Worm (Caenorhabditis elegans): Measurements from ENCODE around the gene hsb-1.

hsb-1 gene

ce11 chrIV:12567176-12567892 is at the start of gene hsb-1, which contains the start of gene let-99:
Gene hsb-1, minus strand, starts transcription at chrIV:12567226.
Gene let-99, plus strand, starts transcription at chrIV:12567842.
- no peak for TF ChIP-seq lim-6 (tag; optimal IDR thresholded peaks at IDR 0.05)
- peak; percentile 5 for TF ChIP-seq hlh-8 (tag; optimal IDR thresholded peaks at IDR 0.05)
- TF ChIP-seq unc-55 (GFP tag; optimal IDR thresholded peaks at IDR 0.05), result peak; percentile 36
- TF ChIP-seq ceh-24 (tag; optimal IDR thresholded peaks at IDR 0.05), result no peak
- no peak for TF ChIP-seq ceh-22 (tag; optimal IDR thresholded peaks at IDR 0.05)
- peak; percentile 3 for TF ChIP-seq ceh-48 (tag; optimal IDR thresholded peaks at IDR 0.05)
- peak; percentile 34 for TF ChIP-seq ceh-31 (tag; optimal IDR thresholded peaks at IDR 0.05)
- TF ChIP-seq tbx-2 (tag; optimal IDR thresholded peaks at IDR 0.05), result peak; percentile 1
- peak; percentile 35 for TF ChIP-seq unc-42 (tag; optimal IDR thresholded peaks at IDR 0.05)
- TF ChIP-seq C08G9.2 (tag; optimal IDR thresholded peaks at IDR 0.05), result no peak
- peak; percentile 47 for TF ChIP-seq nfya-1 (tag; optimal IDR thresholded peaks at IDR 0.05)

ce11 chrIV:12615122-12615745 is 48.2 kb upstream of the hsb-1 start:
- TF ChIP-seq ceh-45 (GFP tag; IDR thresholded peaks at IDR 0.05) (no peak), ahr-1 (tag; optimal IDR thresholded peaks at IDR 0.05) (no peak), fax-1 (tag; optimal IDR thresholded peaks at IDR 0.05) (no peak), ref-2 (tag; optimal IDR thresholded peaks at IDR 0.05) (peak; percentile 0), unc-55 (GFP tag; optimal IDR thresholded peaks at IDR 0.05) (peak; percentile 28), fkh-6 (tag; optimal IDR thresholded peaks at IDR 0.05) (peak; percentile 24), tbx-2 (tag; optimal IDR thresholded peaks at IDR 0.05) (peak; percentile 61), lim-6 (tag; optimal IDR thresholded peaks at IDR 0.05) (no peak), ceh-18 (tag; optimal IDR thresholded peaks at IDR 0.05) (peak; percentile 15), nfya-1 (tag; optimal IDR thresholded peaks at IDR 0.05) (peak; percentile 21), dve-1 (tag; optimal IDR thresholded peaks at IDR 0.05) (peak; percentile 0), ceh-30 (tag; optimal IDR thresholded peaks at IDR 0.05) (no peak), ceh-22 (tag; optimal IDR thresholded peaks at IDR 0.05) (no peak)

ce11 chrIV:12614624-12615023 is 47.6 kb upstream of the hsb-1 start, which contains the start of gene efa-6:
Gene efa-6, minus strand, starts transcription at chrIV:12614724.
- TF ChIP-seq pros-1 (tag; optimal IDR thresholded peaks at IDR 0.05), result no peak
- TF ChIP-seq zip-5 (tag; optimal IDR thresholded peaks at IDR 0.05), result no peak
- TF ChIP-seq lin-11 (tag; optimal IDR thresholded peaks at IDR 0.05), result no peak
- TF ChIP-seq ceh-14 (tag; optimal IDR thresholded peaks at IDR 0.05), result no peak
- TF ChIP-seq K09A11.1 (tag; optimal IDR thresholded peaks at IDR 0.05; ENCODE audit: insufficient read depth), result no peak

- TF ChIP-seq tbx-2 (tag; optimal IDR thresholded peaks at IDR 0.05), result no peak
- TF ChIP-seq lim-6 (tag; optimal IDR thresholded peaks at IDR 0.05), result no peak
- no peak for TF ChIP-seq hlh-30 (tag; optimal IDR thresholded peaks at IDR 0.05; ENCODE audit: insufficient read depth)
- no peak for TF ChIP-seq lin-11 (tag; optimal IDR thresholded peaks at IDR 0.05)
- TF ChIP-seq hlh-15 (tag; optimal IDR thresholded peaks at IDR 0.05), result no peak
- TF ChIP-seq ceh-24 (tag; optimal IDR thresholded peaks at IDR 0.05), result no peak
- no peak for TF ChIP-seq unc-55 (GFP tag; optimal IDR thresholded peaks at IDR 0.05)
- no peak for TF ChIP-seq hlh-13 (GFP tag; optimal IDR thresholded peaks at IDR 0.05)
- no peak for TF ChIP-seq T23F11.4 (GFP tag; optimal IDR thresholded peaks at IDR 0.05)
- no peak for TF ChIP-seq hlh-8 (tag; optimal IDR thresholded peaks at IDR 0.05)
- TF ChIP-seq eyg-1 (tag; optimal IDR thresholded peaks at IDR 0.05), result no peak
- TF ChIP-seq ceh-48 (tag; optimal IDR thresholded peaks at IDR 0.05), result no peak
- TF ChIP-seq pros-1 (tag; optimal IDR thresholded peaks at IDR 0.05), result no peak
Measured at ce11 chrIV:12605401-12605800, 38.4 kb upstream of the hsb-1 start, which contains the start of gene Y55D9A.2. Gene Y55D9A.2, minus strand, starts transcription at chrIV:12605431.

- no peak for TF ChIP-seq hlh-15 (tag; optimal IDR thresholded peaks at IDR 0.05)
- no peak for TF ChIP-seq pros-1 (tag; optimal IDR thresholded peaks at IDR 0.05)
- no peak for TF ChIP-seq gmeb-2 (tag; optimal IDR thresholded peaks at IDR 0.05)
- TF ChIP-seq hlh-30 (tag; optimal IDR thresholded peaks at IDR 0.05; ENCODE audit: insufficient read depth), result no peak
- TF ChIP-seq fkh-10 (GFP tag; optimal IDR thresholded peaks at IDR 0.05), result no peak
- TF ChIP-seq fax-1 (tag; optimal IDR thresholded peaks at IDR 0.05), result no peak
- no peak for TF ChIP-seq eyg-1 (tag; optimal IDR thresholded peaks at IDR 0.05)
- TF ChIP-seq mec-3 (tag; optimal IDR thresholded peaks at IDR 0.05; ENCODE audit: borderline replicate concordance), result no peak
- no peak for TF ChIP-seq ceh-19 (GFP tag; optimal IDR thresholded peaks at IDR 0.05)
- no peak for TF ChIP-seq pha-4 (tag; optimal IDR thresholded peaks at IDR 0.05)
- no peak for TF ChIP-seq ceh-18 (tag; optimal IDR thresholded peaks at IDR 0.05)
Measured at ce11 chrIV:12600941-12601340, 33.9 kb upstream of the hsb-1 start.

Measured in whole organism, late embryonic.